Fruit fly (Drosophila melanogaster) whole organism: ENCODE results near the gene CG2964.

ENCODE experiments used
- CG8478 ChIP-seq: fragments of >200 bp; optimal IDR thresholded peaks from 2 replicates; lab custom pipeline; 2018; ENCODE audit warnings: inconsistent platforms
- Dll ChIP-seq: fragments of >200 bp; optimal IDR thresholded peaks from 2 replicates; lab custom pipeline; 2017
- EcR ChIP-seq, 2 experiments: fragments of >200 bp; optimal IDR thresholded peaks; 2 replicates each; lab custom pipeline; 2017; ENCODE audit warnings: missing biosample characterization in 2 of 2, missing genetic modification characterization in 2 of 2, missing genetic modification reagents in 2 of 2
- pan ChIP-seq: fragments of >200 bp; optimal IDR thresholded peaks from 2 replicates; lab custom pipeline; 2017
- psq ChIP-seq: fragments of >200 bp; optimal IDR thresholded peaks from 2 replicates; lab custom pipeline; 2017
- usp ChIP-seq: fragments of >200 bp; optimal IDR thresholded peaks from 2 replicates; lab custom pipeline; 2017; ENCODE audit warnings: missing biosample characterization, missing genetic modification characterization, mixed read lengths

The CG2964 gene

DNA sequence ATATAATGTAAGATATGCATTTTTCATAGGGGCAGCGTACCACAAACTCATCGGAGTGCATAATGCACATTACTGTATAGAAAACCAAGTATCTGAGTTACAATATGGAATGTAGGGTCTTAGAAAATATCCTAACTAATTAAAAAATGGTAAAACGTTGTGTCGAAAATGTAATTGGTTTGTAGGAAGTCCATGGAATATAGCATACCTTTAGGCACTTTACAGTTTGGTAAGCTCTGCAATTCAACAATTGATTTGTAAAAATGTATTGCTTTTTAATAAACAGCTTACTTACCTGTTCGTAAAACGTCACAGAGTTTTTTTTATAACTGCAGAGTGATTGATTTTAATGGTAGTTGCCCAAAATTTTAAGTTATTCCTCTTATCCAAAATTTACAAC is at the start of gene CG2964:
CG2964 (plus strand) TSS at position 301 of the 400 bp plus-strand sequence.
- TF ChIP-seq pan (lab: Kevin White, UChicago) (no peak), CG8478 (no peak), psq (lab: Kevin White, UChicago) (no peak), EcR (GFP tag; optimal IDR thresholded peaks at IDR 0.05; lab: Kevin White, UChicago) (no peak), usp (GFP tag; lab: Kevin White, UChicago) (no peak), Dll (no peak)

DNA sequence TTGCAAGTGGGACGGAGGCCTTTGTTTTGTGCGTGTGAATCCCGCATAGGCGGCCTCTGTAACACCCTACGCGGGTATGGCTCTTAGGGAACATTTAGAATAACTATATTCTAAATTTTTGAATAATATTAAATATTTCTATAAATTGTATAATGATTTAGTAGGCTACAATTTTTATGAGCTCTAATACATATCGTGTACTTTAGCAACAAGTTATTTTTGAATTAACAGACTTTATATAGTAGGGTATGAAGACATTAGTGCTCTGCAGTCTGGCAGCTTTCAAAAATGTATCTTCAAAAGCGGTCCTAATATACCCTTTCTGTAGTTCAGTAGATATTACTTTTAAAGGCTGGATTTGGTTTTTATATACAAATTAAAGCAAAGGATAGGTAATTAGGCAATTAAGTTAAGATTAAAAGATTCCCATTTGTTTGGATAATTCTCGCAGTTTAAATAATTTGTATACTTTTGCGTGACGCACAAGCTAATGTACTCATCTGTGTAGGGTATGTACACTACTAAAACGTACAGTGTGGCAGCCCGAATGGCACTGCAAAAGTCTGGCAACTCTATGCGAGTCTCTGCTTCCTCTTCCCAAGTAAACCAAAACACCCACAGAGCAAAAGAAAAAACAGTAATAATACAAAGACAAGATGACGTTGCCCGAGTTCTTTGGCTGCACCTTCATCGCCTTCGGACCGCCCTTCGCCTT is 46.4 kb upstream of the CG2964 start, which contains the start of the genes Snx21 and aph-1:
Snx21 (minus strand) TSS at position 7 of the 715 bp plus-strand sequence.
aph-1 (plus strand) TSS at position 575 of the 715 bp plus-strand sequence.
- TF ChIP-seq usp (GFP tag; lab: Kevin White, UChicago), result no peak
- TF ChIP-seq pan (lab: Kevin White, UChicago), result no peak
- TF ChIP-seq Dll, result no peak
- TF ChIP-seq psq (lab: Kevin White, UChicago), result no peak
- no peak for TF ChIP-seq CG8478
- no peak for TF ChIP-seq EcR (GFP tag; optimal IDR thresholded peaks at IDR 0.05; lab: Kevin White, UChicago)

DNA sequence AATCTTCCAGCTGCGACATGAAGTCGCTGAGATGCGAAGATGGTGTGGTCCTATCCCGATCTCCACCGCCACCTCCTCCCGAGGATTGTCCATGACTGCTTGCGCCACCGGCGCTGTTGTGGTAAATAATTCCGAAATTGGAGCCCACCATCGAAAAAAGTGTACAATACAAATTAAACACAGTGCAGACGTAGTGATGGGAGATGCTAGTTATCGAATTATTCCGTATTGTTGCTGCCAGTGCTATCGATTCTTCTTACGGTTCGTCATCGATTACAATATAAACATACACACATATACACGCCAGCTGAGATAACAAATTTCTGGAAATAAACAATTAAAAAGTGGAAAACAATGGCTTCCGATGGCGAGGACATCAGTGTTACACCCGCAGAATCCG is 44.6 kb upstream of the CG2964 start, which contains the start of the genes Taf10b and Taf10:
Taf10b (minus strand) TSS at position 219 of the 400 bp plus-strand sequence.
Taf10 (plus strand) TSS at position 264 of the 400 bp plus-strand sequence.
- TF ChIP-seq Dll, result no peak
- TF ChIP-seq EcR (GFP tag; optimal IDR thresholded peaks at IDR 0.05; lab: Kevin White, UChicago), result no peak
- TF ChIP-seq psq (lab: Kevin White, UChicago), result no peak

DNA sequence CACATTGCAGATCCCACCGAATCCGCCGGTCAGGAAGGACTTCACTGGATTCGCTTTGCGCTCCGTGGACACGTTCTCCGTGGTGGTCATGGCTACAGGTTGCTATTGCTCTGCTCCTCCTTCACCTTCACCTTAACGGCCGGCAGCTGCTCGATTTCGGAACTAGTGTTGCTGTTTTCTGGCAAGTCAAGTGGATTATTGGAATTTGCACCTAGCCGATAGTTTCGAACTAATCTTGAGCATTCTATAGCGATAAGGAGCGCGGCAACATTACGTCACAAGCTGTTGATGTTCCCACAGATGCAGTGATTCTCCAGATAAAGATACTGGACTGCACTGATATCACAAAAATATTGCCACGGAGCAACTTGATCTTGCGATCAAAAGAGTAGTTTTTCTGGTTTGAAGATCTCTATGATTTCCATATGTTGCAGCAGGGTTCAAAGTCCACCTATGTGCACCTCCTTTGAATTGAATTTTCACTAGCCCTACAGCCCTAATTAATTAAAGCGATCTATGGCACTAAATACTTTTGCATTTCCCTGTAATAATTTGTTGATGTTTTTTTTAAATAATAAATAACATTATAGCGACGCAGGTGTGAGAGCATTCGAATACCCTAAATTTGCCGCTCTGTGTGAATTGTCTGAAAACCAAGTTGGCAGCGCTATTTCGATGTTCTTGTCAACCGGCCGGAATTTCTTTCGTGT is 42.6 kb upstream of the CG2964 start, which contains the start of the genes colt and HINT1:
colt (minus strand) TSS at position 594 of the 710 bp plus-strand sequence.
HINT1 (plus strand) TSS at position 660 of the 710 bp plus-strand sequence.
- TF ChIP-seq EcR (GFP tag; optimal IDR thresholded peaks at IDR 0.05; lab: Kevin White, UChicago) (no peak), pan (lab: Kevin White, UChicago) (no peak), Dll (no peak), usp (GFP tag; lab: Kevin White, UChicago) (no peak), CG8478 (no peak), psq (lab: Kevin White, UChicago) (no peak)

DNA sequence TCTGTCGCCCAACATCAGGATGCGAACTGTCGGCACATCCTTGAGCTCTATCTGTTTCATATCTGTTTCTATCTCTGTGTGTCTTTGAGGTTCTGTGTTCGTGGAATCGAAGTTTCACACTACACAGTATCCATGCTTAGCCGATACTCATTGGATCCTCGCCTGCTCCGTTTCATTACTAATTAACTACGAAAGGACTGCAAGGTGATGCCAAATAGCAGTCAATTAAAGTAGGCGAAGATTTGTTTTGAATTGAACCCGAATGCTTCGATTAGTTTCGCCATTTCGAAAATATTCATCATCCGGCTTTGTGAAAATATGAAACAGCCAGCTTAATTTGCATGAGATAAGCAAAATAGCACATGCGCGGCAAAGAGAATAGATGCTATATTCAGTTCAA is 40.6 kb upstream of the CG2964 start, which contains the start of gene CG15399:
CG15399 (minus strand) TSS at position 101 of the 400 bp plus-strand sequence.
- no peak for TF ChIP-seq CG8478
- no peak for TF ChIP-seq usp (GFP tag; lab: Kevin White, UChicago)
- TF ChIP-seq pan (lab: Kevin White, UChicago), result no peak
- no peak for TF ChIP-seq Dll
- no peak for TF ChIP-seq EcR (GFP tag; optimal IDR thresholded peaks at IDR 0.05; lab: Kevin White, UChicago)
- no peak for TF ChIP-seq psq (lab: Kevin White, UChicago)

DNA sequence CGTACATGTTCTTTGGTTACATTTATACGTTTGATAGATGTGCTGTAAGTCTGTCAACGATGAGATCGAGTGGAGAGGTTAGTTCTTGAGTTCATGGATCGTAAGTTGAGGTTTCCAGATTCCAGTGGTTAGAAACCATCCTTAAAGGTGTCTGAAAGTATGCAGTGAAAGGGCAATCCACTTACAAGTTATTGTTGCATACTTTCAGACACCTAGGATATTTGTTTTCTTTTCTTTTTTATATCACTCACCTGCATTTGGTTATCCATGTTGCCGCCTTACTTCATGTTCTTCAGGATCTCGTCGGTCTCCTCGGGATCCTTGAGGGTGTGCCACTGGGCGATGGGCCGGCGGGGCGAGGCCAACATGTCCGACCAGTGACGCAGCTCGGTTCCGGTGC is 29.4 kb upstream of the CG2964 start:
- TF ChIP-seq CG8478 (no peak), Dll (no peak), psq (lab: Kevin White, UChicago) (no peak), EcR (GFP tag; optimal IDR thresholded peaks at IDR 0.05; lab: Kevin White, UChicago) (no peak), pan (lab: Kevin White, UChicago) (no peak), usp (GFP tag; lab: Kevin White, UChicago) (no peak)

DNA sequence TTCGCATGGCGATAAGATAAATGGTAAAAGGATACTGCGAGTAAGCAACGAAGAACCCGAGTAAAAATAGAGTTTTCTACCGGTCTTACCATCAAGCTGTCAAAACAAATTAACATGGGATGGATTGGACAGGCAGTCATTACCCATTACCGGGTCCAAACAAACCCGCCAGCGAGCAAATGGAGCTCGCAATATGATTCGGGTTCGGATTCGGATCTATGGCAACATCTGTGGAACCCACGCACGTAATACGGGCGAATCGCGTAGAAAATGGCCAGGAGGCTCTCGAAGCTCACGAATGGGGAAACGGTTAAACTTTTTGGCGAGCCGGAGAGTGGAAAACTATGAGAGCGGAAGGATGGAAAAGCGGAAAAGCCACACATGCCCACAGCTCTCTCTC is 15.1 kb upstream of the CG2964 start:
- TF ChIP-seq pan (lab: Kevin White, UChicago) (no peak), EcR (GFP tag; optimal IDR thresholded peaks at IDR 0.05; lab: Kevin White, UChicago) (no peak), psq (lab: Kevin White, UChicago) (no peak), CG8478 (no peak), usp (GFP tag; lab: Kevin White, UChicago) (no peak), Dll (no peak)

DNA sequence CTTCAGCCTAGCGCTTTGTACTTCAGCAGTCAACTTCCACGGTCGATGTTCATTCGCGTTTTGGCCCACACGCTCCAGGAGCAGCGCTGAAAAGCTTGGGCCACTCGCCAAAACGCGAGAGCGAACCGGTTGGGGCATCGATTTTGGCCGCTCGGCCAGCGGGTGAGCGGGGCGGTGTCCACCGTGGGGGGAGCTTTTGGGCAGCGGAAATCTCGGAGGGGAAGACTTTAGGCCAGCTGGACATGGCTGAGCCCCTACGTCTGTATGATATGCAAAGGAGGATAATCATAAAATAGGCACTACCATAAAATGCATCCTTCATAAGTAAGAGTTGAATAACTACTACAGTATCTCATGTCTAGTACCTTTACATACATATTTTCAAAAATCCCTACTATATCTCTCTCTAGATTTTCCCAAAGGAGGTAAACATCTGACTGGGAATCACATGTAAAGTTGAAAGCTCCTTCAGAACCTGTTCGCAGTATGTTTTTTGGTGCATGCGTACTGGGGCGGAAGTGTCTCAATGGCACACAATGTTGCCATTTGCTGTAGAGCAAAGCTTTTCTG is 12.2 kb upstream of the CG2964 start, which contains the start of gene Syt1:
Syt1 (minus strand) TSS at position 71 of the 570 bp plus-strand sequence.
- no peak for TF ChIP-seq EcR (GFP tag; optimal IDR thresholded peaks at IDR 0.05; lab: Kevin White, UChicago)
- TF ChIP-seq CG8478, result no peak
- no peak for TF ChIP-seq pan (lab: Kevin White, UChicago)

DNA sequence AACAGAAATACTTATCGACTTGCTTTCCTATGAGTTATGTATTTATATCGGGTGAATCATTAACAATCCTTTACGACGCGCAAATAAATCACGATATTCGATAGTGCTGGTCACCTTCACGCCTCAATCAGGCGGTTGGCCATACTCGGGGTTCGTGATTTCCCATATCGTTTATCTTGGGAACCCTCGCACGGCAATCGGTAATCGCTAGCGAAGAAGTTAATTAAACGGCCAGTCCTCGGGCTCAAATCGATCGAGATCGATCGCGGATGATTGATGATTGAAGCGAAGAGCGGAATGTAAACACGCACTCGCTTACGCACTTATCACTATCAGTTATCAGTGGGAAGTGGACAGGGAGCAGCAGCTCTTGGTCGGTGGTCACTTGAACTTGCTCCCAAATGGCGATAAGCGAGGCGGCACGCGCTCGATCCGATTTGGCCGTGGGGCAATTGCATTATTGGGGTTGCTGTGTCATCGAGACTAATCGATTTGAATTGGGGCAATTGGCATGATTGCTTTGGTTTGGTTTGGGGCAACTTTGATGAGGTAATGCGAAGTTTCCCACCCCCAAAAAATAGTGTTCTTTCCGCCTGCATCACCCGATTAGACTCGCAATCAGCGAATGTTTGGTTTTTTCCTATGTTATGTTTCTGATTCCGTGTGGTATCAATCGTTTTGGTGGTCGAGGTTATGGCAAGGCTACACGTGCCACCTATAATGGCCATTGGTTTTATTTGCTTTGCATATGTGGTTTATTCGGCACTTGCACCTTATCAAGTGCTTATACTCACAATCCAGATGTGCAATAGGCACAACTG is 11.1 kb upstream of the CG2964 start:
- TF ChIP-seq Dll, result no peak
- no peak for TF ChIP-seq EcR (GFP tag; optimal IDR thresholded peaks at IDR 0.05; lab: Kevin White, UChicago)
- no peak for TF ChIP-seq CG8478
- TF ChIP-seq psq (lab: Kevin White, UChicago), result no peak
- no peak for TF ChIP-seq pan (lab: Kevin White, UChicago)
- no peak for TF ChIP-seq usp (GFP tag; lab: Kevin White, UChicago)

DNA sequence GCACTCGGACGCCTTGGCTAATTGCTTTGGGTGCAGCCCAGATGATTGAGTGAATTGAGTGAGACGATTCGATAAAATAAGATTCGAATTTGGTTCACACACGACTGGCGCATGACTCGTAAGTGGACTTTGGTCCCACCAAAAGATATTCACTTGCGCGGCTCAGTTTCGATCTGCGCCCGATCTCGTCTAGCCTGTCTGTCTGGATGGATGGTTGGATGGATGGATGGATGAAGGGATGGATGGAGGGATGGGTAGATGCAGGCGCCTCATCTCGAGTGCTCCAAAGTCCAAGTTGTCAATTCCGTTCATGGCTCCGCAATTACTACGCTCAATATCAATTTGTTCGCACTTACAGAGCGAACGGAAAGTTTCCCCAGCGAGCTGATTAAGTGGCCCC is 9.7 kb upstream of the CG2964 start:
- no peak for TF ChIP-seq Dll
- TF ChIP-seq EcR (GFP tag; optimal IDR thresholded peaks at IDR 0.05; lab: Kevin White, UChicago), result no peak
- TF ChIP-seq CG8478, result no peak
- TF ChIP-seq psq (lab: Kevin White, UChicago), result no peak
- TF ChIP-seq pan (lab: Kevin White, UChicago), result no peak
- TF ChIP-seq usp (GFP tag; lab: Kevin White, UChicago), result no peak
